Fruit fly (Drosophila melanogaster): ENCODE results near the gene pum.
A peak's percentile ranks its signal among the peaks of the same experiment; 100 is the strongest.

Gene pum

dm6 chr3R:9055119-9056105 is 182.1 kb downstream of the pum start (continued):
- TF ChIP-seq CG18011 (GFP tag; optimal IDR thresholded peaks at IDR 0.05) (peak; percentile 79), CG13775 (GFP tag; optimal IDR thresholded peaks at IDR 0.05) (peak; percentile 88), CG11504 (tag; optimal IDR thresholded peaks at IDR 0.05) (peak; percentile 96), Gsc (GFP tag; IDR thresholded peaks at IDR 0.05) (no peak), Nf-YA (GFP tag; IDR thresholded peaks at IDR 0.05) (no peak), CG12659 (GFP tag; optimal IDR thresholded peaks at IDR 0.05) (peak; percentile 92), ftz-f1 (GFP tag; optimal IDR thresholded peaks at IDR 0.05) (no peak), CG6272 (GFP tag; IDR thresholded peaks at IDR 0.05) (peak; percentile 81), CG14710 (tag; optimal IDR thresholded peaks at IDR 0.05) (peak; percentile 91), CG12942 (GFP tag; optimal IDR thresholded peaks at IDR 0.05) (peak; percentile 83), CG4424 (GFP tag; optimal IDR thresholded peaks at IDR 0.05) (peak; percentile 94), pb (GFP tag; optimal IDR thresholded peaks at IDR 0.05) (peak; percentile 81), lov (optimal IDR thresholded peaks at IDR 0.05) (no peak), lov (GFP tag; IDR thresholded peaks at IDR 0.05) (no peak), CG8290 (GFP tag; optimal IDR thresholded peaks at IDR 0.05) (peak; percentile 83), CG8290 (tag; optimal IDR thresholded peaks at IDR 0.05) (peak; percentile 1 to 89), Fer2 (tag; optimal IDR thresholded peaks at IDR 0.05) (peak; percentile 89), danr (GFP tag; IDR thresholded peaks at IDR 0.05) (no peak), ab (GFP tag; optimal IDR thresholded peaks at IDR 0.05) (no peak), CG6683 (GFP tag; optimal IDR thresholded peaks at IDR 0.05) (peak; percentile 88), Oli (tag; optimal IDR thresholded peaks at IDR 0.05) (peak; percentile 94), inv (GFP tag; IDR thresholded peaks at IDR 0.05; ENCODE audit: partially characterized antibody) (no peak), kni (GFP tag; optimal IDR thresholded peaks at IDR 0.05) (peak; percentile 59), CG14860 (GFP tag; IDR thresholded peaks at IDR 0.05; ENCODE audit: partially characterized antibody) (no peak), CG43689 (GFP tag; IDR thresholded peaks at IDR 0.05) (no peak), az2 (GFP tag; optimal IDR thresholded peaks at IDR 0.05) (peak; percentile 88), pros (GFP tag; optimal IDR thresholded peaks at IDR 0.05) (no peak), CG33213 (GFP tag; optimal IDR thresholded peaks at IDR 0.05) (peak; percentile 80), CG32767 (GFP tag; IDR thresholded peaks at IDR 0.05) (no peak), CG7745 (tag; optimal IDR thresholded peaks at IDR 0.05) (peak; percentile 48), CG4360 (GFP tag; IDR thresholded peaks at IDR 0.05) (no peak), CG1024 (GFP tag; IDR thresholded peaks at IDR 0.05) (no peak), CG9437 (GFP tag; optimal IDR thresholded peaks at IDR 0.05) (peak; percentile 73), CG12391 (tag; optimal IDR thresholded peaks at IDR 0.05) (peak; percentile 96), CG11093 (GFP tag; IDR thresholded peaks at IDR 0.05) (peak; percentile 82), CG11560 (tag; IDR thresholded peaks at IDR 0.05) (no peak), hkb (optimal IDR thresholded peaks at IDR 0.05) (no peak), hkb (GFP tag; IDR thresholded peaks at IDR 0.05) (no peak), cad (GFP tag; optimal IDR thresholded peaks at IDR 0.05) (no peak), Antp (GFP tag; optimal IDR thresholded peaks at IDR 0.05) (peak; percentile 66), CG3065 (GFP tag; optimal IDR thresholded peaks at IDR 0.05) (peak; percentile 86), CG15073 (GFP tag; optimal IDR thresholded peaks at IDR 0.05) (peak; percentile 47), HHEX (GFP tag; optimal IDR thresholded peaks at IDR 0.05) (peak; percentile 94), zen2 (GFP tag; IDR thresholded peaks at IDR 0.05; ENCODE audit: partially characterized antibody) (no peak), Hmr (GFP tag; optimal IDR thresholded peaks at IDR 0.05) (peak; percentile 96), CG12219 (GFP tag; optimal IDR thresholded peaks at IDR 0.05) (peak; percentile 92), jumu (GFP tag; optimal IDR thresholded peaks at IDR 0.05) (peak; percentile 59), CG33557 (GFP tag; optimal IDR thresholded peaks at IDR 0.05) (peak; percentile 74), lilli (GFP tag; optimal IDR thresholded peaks at IDR 0.05) (peak; percentile 90)
